Worm (Caenorhabditis elegans): ENCODE results near the gene Y46D2A.1.

Y46D2A.1 gene

DNA sequence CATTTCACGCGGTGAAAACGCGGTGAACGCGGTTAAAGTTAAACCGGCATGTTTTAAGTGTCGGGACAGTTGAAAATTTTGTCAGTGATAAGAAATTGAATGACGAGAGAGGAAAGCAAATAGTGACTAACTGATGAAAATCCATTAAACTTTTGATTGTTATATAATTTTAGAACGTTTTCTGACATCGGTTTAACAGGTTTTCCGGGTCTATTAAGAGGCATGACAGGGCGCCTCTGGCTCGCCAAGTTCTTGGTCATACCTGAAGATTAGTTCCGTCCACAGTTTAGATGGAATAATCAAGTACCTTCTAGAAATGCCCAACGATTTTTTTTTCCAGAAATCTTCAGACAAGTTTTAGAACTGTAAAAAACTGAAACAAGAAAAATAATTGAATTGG lies 822 bp downstream of the Y46D2A.1 start, which contains the start of gene Y46D2A.2:
Gene Y46D2A.2, minus strand, starts transcription at position 101 of the 400 bp plus-strand sequence.
- TF ChIP-seq aly-1 (tag; optimal IDR thresholded peaks at IDR 0.05), result no peak
- TF ChIP-seq tra-4 (tag; optimal IDR thresholded peaks at IDR 0.05), result no peak
- no peak for TF ChIP-seq hmg-4 (GFP tag; optimal IDR thresholded peaks at IDR 0.05)
- TF ChIP-seq sea-1 (GFP tag; conservative IDR thresholded peaks at IDR 0.05), result no peak
- TF ChIP-seq tbx-37 (GFP tag; conservative IDR thresholded peaks at IDR 0.05), result no peak
- no peak for TF ChIP-seq ama-1 (optimal IDR thresholded peaks at IDR 0.05)
- TF ChIP-seq hnd-1 (tag; optimal IDR thresholded peaks at IDR 0.05), result no peak

DNA sequence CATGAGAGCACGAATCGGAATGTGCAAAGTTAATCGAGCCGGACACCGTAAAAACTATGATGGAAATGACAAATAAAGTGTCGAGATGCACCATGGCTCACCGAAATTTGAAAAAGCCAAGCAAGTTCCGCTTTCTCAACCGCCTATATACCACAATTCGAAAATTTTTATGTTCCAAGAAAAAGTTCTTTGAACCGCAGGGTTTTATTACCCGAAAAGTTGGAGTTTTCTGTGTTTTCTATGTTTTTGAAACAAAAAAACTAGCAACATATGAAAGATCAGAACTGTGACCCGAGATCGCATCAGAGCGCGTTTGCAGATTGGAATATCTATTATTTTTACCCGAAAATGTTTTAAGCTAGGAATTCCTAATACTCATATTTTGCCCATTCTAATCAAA lies 4.7 kb downstream of the Y46D2A.1 start, which contains the start of gene Y46D2A.3:
Gene Y46D2A.3, minus strand, starts transcription at position 101 of the 400 bp plus-strand sequence.
- no peak for TF ChIP-seq hmbx-1 (tag; optimal IDR thresholded peaks at IDR 0.05)
- no peak for TF ChIP-seq ama-1 (optimal IDR thresholded peaks at IDR 0.05)
- TF ChIP-seq hmg-4 (GFP tag; optimal IDR thresholded peaks at IDR 0.05), result no peak
- no peak for TF ChIP-seq ceh-36 (tag; optimal IDR thresholded peaks at IDR 0.05)
- TF ChIP-seq aly-1 (tag; optimal IDR thresholded peaks at IDR 0.05), result no peak
- TF ChIP-seq ceh-13 (GFP tag; optimal IDR thresholded peaks at IDR 0.05), result no peak
- no peak for TF ChIP-seq tbx-11 (GFP tag; IDR thresholded peaks at IDR 0.05)
- TF ChIP-seq tbx-37 (GFP tag; conservative IDR thresholded peaks at IDR 0.05), result no peak
- no peak for TF ChIP-seq ets-7 (tag; optimal IDR thresholded peaks at IDR 0.05)
- TF ChIP-seq B0310.2 (tag; optimal IDR thresholded peaks at IDR 0.05), result no peak
- TF ChIP-seq pes-1 (GFP tag; IDR thresholded peaks at IDR 0.05), result no peak
- TF ChIP-seq scrt-1 (GFP tag; IDR thresholded peaks at IDR 0.05), result no peak
- no peak for TF ChIP-seq sea-1 (GFP tag; conservative IDR thresholded peaks at IDR 0.05)
- TF ChIP-seq flt-1 (GFP tag; IDR thresholded peaks at IDR 0.05), result no peak

DNA sequence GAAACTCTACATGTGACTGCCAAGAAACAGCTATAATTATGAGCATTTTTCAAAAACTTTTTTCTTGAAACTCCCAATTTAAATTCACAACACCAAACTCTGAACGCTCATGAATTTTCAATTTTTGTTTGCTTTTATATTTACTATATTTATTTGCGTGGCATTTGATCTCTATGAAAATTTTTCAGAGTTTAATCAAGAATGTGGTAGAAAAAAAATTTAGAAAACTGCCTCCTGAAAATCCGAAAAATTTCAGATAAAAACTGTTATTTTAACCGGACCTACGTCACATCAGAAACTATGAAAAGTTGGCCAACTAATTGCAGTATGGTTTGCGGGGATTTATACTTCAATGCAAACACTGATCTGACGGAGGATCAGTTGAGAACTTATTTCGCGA lies 9.7 kb downstream of the Y46D2A.1 start, which contains the start of gene irld-27:
Gene irld-27, plus strand, starts transcription at position 301 of the 400 bp plus-strand sequence.
- TF ChIP-seq hmbx-1 (tag; optimal IDR thresholded peaks at IDR 0.05) (no peak), ceh-13 (GFP tag; optimal IDR thresholded peaks at IDR 0.05) (no peak), ama-1 (optimal IDR thresholded peaks at IDR 0.05) (no peak), tbx-37 (GFP tag; conservative IDR thresholded peaks at IDR 0.05) (no peak), hmg-4 (GFP tag; optimal IDR thresholded peaks at IDR 0.05) (no peak), scrt-1 (GFP tag; IDR thresholded peaks at IDR 0.05) (no peak), sea-1 (GFP tag; conservative IDR thresholded peaks at IDR 0.05) (no peak), aly-1 (tag; optimal IDR thresholded peaks at IDR 0.05) (no peak), ceh-36 (tag; optimal IDR thresholded peaks at IDR 0.05) (no peak), hnd-1 (tag; optimal IDR thresholded peaks at IDR 0.05) (no peak), B0310.2 (tag; optimal IDR thresholded peaks at IDR 0.05) (no peak), tbx-11 (GFP tag; IDR thresholded peaks at IDR 0.05) (no peak)

DNA sequence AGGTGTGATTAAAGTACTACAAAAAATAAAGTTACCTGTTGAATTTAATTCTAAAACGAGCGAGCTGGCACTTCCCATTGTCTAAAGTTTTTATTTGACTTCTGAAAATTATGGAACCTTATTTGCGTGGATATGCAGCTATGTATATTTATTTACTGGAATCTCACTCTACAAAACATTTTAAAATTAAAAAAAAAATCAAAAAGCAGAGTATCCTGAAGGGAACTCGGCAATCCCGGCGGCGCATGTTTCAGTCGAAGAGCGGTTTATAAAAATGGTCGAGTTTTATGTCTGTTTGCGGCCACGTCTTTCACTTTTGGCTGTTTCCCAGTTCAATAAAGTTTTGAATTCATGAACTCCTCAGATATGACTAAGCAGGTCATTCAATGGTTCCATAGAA lies 14.7 kb downstream of the Y46D2A.1 start, which contains the start of gene F14D2.19:
Gene F14D2.19, minus strand, starts transcription at position 101 of the 400 bp plus-strand sequence.
- no peak for TF ChIP-seq hnd-1 (tag; optimal IDR thresholded peaks at IDR 0.05)
- TF ChIP-seq tbx-37 (GFP tag; conservative IDR thresholded peaks at IDR 0.05), result no peak
- TF ChIP-seq hmg-4 (GFP tag; optimal IDR thresholded peaks at IDR 0.05), result no peak
- no peak for TF ChIP-seq ceh-36 (tag; optimal IDR thresholded peaks at IDR 0.05)
- TF ChIP-seq tbx-11 (GFP tag; IDR thresholded peaks at IDR 0.05), result no peak
- TF ChIP-seq B0310.2 (tag; optimal IDR thresholded peaks at IDR 0.05), result no peak
- no peak for TF ChIP-seq hmbx-1 (tag; optimal IDR thresholded peaks at IDR 0.05)
- TF ChIP-seq ets-7 (tag; optimal IDR thresholded peaks at IDR 0.05), result no peak
- TF ChIP-seq flt-1 (GFP tag; IDR thresholded peaks at IDR 0.05), result no peak
- TF ChIP-seq ama-1 (optimal IDR thresholded peaks at IDR 0.05), result no peak
- no peak for TF ChIP-seq pes-1 (GFP tag; IDR thresholded peaks at IDR 0.05)
- TF ChIP-seq tra-4 (tag; optimal IDR thresholded peaks at IDR 0.05), result no peak

DNA sequence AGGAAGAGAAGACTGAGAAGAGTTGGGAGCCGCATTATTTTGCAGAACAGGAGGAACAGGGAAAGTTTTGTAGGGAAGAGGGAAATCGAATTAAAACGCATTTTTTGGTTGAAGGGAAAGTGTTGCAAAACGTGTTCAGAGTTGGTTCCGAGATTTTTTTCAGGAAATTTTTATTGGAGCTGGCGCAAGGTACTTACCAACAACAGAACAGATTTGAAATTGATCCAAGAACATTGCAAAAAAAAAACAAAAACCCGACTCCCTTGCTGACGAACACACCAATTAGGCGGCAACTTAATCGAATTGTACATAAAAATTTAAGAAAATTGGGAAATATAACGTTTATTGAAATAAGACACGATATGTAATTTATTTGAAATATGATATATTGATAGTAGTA lies 16.2 kb downstream of the Y46D2A.1 start, which contains the start of gene F14D2.7:
Gene F14D2.7, minus strand, starts transcription at position 101 of the 400 bp plus-strand sequence.
- TF ChIP-seq ets-7 (tag; optimal IDR thresholded peaks at IDR 0.05) (no peak), tbx-11 (GFP tag; IDR thresholded peaks at IDR 0.05) (no peak), scrt-1 (GFP tag; IDR thresholded peaks at IDR 0.05) (no peak), hmg-4 (GFP tag; optimal IDR thresholded peaks at IDR 0.05) (no peak), ama-1 (optimal IDR thresholded peaks at IDR 0.05) (no peak), F13C5.2 (tag; optimal IDR thresholded peaks at IDR 0.05) (no peak), pes-1 (GFP tag; IDR thresholded peaks at IDR 0.05) (no peak), ceh-13 (GFP tag; optimal IDR thresholded peaks at IDR 0.05) (no peak), tra-4 (tag; optimal IDR thresholded peaks at IDR 0.05) (no peak), hmbx-1 (tag; optimal IDR thresholded peaks at IDR 0.05) (no peak), aly-1 (tag; optimal IDR thresholded peaks at IDR 0.05) (no peak), ceh-36 (tag; optimal IDR thresholded peaks at IDR 0.05) (no peak), flt-1 (GFP tag; IDR thresholded peaks at IDR 0.05) (no peak), B0310.2 (tag; optimal IDR thresholded peaks at IDR 0.05) (no peak), tbx-37 (GFP tag; conservative IDR thresholded peaks at IDR 0.05) (no peak), hnd-1 (tag; optimal IDR thresholded peaks at IDR 0.05) (no peak), sea-1 (GFP tag; conservative IDR thresholded peaks at IDR 0.05) (no peak)

DNA sequence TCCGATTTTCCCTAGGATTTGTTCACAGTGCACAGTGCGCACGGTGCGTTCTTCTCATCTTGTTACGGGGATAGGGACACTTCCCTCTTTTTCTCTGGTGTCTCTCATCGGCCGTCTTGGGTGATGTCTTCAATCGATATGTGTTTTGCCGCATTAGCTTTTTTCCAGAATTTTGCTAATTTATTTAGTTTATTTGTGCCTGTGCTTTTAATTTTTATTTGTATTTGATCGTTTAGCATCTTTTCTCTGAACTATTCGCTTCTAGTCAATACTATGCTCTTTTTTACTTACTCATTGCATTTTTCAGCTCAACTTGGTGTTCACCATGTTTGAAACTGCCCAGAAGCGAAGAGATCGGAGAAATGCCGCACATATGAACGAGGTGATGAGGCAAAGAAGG lies 17.9 kb downstream of the Y46D2A.1 start, which contains the start of gene F14D2.5:
Gene F14D2.5, plus strand, starts transcription at position 301 of the 400 bp plus-strand sequence.
- no peak for TF ChIP-seq B0310.2 (tag; optimal IDR thresholded peaks at IDR 0.05)
- TF ChIP-seq sea-1 (GFP tag; conservative IDR thresholded peaks at IDR 0.05), result no peak
- no peak for TF ChIP-seq ceh-13 (GFP tag; optimal IDR thresholded peaks at IDR 0.05)
- TF ChIP-seq ceh-36 (tag; optimal IDR thresholded peaks at IDR 0.05), result no peak

DNA sequence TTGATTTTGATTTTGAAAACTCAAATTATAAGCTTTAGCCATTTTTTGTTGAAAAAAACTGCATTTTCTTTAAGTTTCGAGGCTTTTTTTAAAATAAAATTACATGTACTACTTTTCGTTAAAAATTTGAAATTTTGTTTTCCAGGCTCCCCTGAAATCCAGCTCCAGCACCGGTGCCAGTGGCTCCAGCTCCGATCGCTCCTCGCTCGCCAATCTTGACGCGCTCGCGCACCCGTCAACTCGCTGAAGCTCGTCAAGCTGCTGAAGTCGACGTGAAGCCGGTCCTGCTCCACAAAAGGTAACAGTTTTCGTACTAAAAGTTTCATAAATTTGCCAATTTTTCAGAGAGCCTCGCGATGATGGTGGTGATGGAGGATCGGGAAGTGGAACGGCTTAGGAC lies 18.5 kb downstream of the Y46D2A.1 start:
- TF ChIP-seq hnd-1 (tag; optimal IDR thresholded peaks at IDR 0.05), result no peak
- TF ChIP-seq ets-7 (tag; optimal IDR thresholded peaks at IDR 0.05), result no peak
- TF ChIP-seq tbx-37 (GFP tag; conservative IDR thresholded peaks at IDR 0.05), result no peak
- no peak for TF ChIP-seq F13C5.2 (tag; optimal IDR thresholded peaks at IDR 0.05)
- no peak for TF ChIP-seq hmbx-1 (tag; optimal IDR thresholded peaks at IDR 0.05)
- no peak for TF ChIP-seq scrt-1 (GFP tag; IDR thresholded peaks at IDR 0.05)
- TF ChIP-seq ama-1 (optimal IDR thresholded peaks at IDR 0.05), result no peak
- TF ChIP-seq tbx-11 (GFP tag; IDR thresholded peaks at IDR 0.05), result no peak
- TF ChIP-seq hmg-4 (GFP tag; optimal IDR thresholded peaks at IDR 0.05), result no peak
- TF ChIP-seq ceh-36 (tag; optimal IDR thresholded peaks at IDR 0.05), result no peak
- no peak for TF ChIP-seq ceh-13 (GFP tag; optimal IDR thresholded peaks at IDR 0.05)
- TF ChIP-seq flt-1 (GFP tag; IDR thresholded peaks at IDR 0.05), result no peak
- TF ChIP-seq aly-1 (tag; optimal IDR thresholded peaks at IDR 0.05), result no peak
- TF ChIP-seq B0310.2 (tag; optimal IDR thresholded peaks at IDR 0.05), result no peak
- no peak for TF ChIP-seq pes-1 (GFP tag; IDR thresholded peaks at IDR 0.05)
- TF ChIP-seq sea-1 (GFP tag; conservative IDR thresholded peaks at IDR 0.05), result no peak
- TF ChIP-seq tra-4 (tag; optimal IDR thresholded peaks at IDR 0.05), result no peak

All from whole organism, early embryonic.